Fruit fly (Drosophila melanogaster) Kc167 (cell line): ENCODE measurements around the gene pxb.

Source experiments
- Myc ChIP-seq: fragments of >200 bp; optimal IDR thresholded peaks from 2 replicates; lab custom pipeline; 2017; ENCODE audit warnings: missing external identifiers
- Sin3A ChIP-seq: fragments of >200 bp; optimal IDR thresholded peaks from 2 replicates; lab custom pipeline; 2018; ENCODE audit warnings: missing external identifiers
- h ChIP-seq: fragments of >200 bp; optimal IDR thresholded peaks from 3 replicates; lab custom pipeline; 2018; ENCODE audit warnings: missing external identifiers
- insv ChIP-seq: fragments of >200 bp; optimal IDR thresholded peaks from 3 replicates; lab custom pipeline; 2018; ENCODE audit warnings: missing external identifiers
- psq ChIP-seq: fragments of >200 bp; optimal IDR thresholded peaks from 2 replicates; lab custom pipeline; 2017; ENCODE audit warnings: missing external identifiers
- ttk ChIP-seq: sonication (Bioruptor generic); optimal IDR thresholded peaks from 2 replicates; lab custom pipeline; 2017; ENCODE audit warnings: missing external identifiers

dm6 chr3R:15650250-15650649, 15.7 kb upstream of the pxb start:
- no peak for TF ChIP-seq insv (lab: Kevin White, UChicago)
- no peak for TF ChIP-seq Sin3A
- TF ChIP-seq Myc (lab: Kevin White, UChicago) = no peak
- TF ChIP-seq h = no peak
- no peak for TF ChIP-seq psq (lab: Kevin White, UChicago)
- TF ChIP-seq ttk (lab: Kevin White, UChicago) = no peak
